Worm (Caenorhabditis elegans) whole organism, L1 larva: ENCODE measurements around the gene fipr-7.

ENCODE experiments used
- C04F5.9 ChIP-seq: sonication (generic microtip); optimal IDR thresholded peaks from 2 replicates; lab custom pipeline; 2016; ENCODE audit warnings: missing genetic modification characterization, missing compliant biosample characterization
- C16A3.4 ChIP-seq: fragments of 150-350 bp; optimal IDR thresholded peaks from 2 replicates; lab custom pipeline; 2014; ENCODE audit warnings: missing biosample characterization, missing genetic modification characterization
- F16B12.6 ChIP-seq: fragments of 150-350 bp; optimal IDR thresholded peaks from 2 replicates; lab custom pipeline; 2014; ENCODE audit warnings: missing biosample characterization, missing genetic modification characterization
- Y116A8C.19 ChIP-seq: sonication (generic microtip); optimal IDR thresholded peaks from 2 replicates; lab custom pipeline; 2016; ENCODE audit warnings: missing compliant biosample characterization, missing genetic modification characterization, borderline replicate concordance
- aha-1 ChIP-seq: fragments of 150-350 bp; optimal IDR thresholded peaks from 2 replicates; lab custom pipeline; 2014; ENCODE audit warnings: missing biosample characterization, missing genetic modification characterization
- aly-2 ChIP-seq: fragments of 150-350 bp; optimal IDR thresholded peaks from 2 replicates; lab custom pipeline; 2014; ENCODE audit warnings: missing biosample characterization, missing genetic modification characterization
- ama-1 ChIP-seq: fragments of 150-350 bp; optimal IDR thresholded peaks from 2 replicates; lab custom pipeline; 2014
- ceh-63 ChIP-seq: fragments of 200-800 bp; sonication (Bioruptor generic); optimal IDR thresholded peaks from 2 replicates; lab custom pipeline; 2018; ENCODE audit warnings: mild to moderate bottlenecking, missing genetic modification characterization, missing compliant biosample characterization
- ceh-8 ChIP-seq: fragments of 200-800 bp; sonication (Bioruptor generic); optimal IDR thresholded peaks from 2 replicates; lab custom pipeline; 2018; ENCODE audit warnings: mild to moderate bottlenecking, missing genetic modification characterization, moderate library complexity, missing compliant biosample characterization
- ceh-82 ChIP-seq, 3 experiments: fragments of 150-350 bp in 1 of 3; sonication (generic microtip) in 2 of 3; optimal IDR thresholded peaks; 2 replicates each; lab custom pipeline; 2014 to 2017; ENCODE audit warnings: missing biosample characterization in 3 of 3, missing genetic modification characterization in 3 of 3
- efl-1 ChIP-seq, 4 experiments: fragments of 150-350 bp; optimal IDR thresholded peaks in 3 of 4; peaks in 1 of 4; 1 replicate in 1 of 4; 2 replicates in 3 of 4; lab custom pipeline; 2014; ENCODE audit warnings: missing biosample characterization in 2 of 4, missing genetic modification characterization in 2 of 4, missing genetic modification reagents in 2 of 4
- efl-3 ChIP-seq: fragments of 200-800 bp; sonication (Bioruptor generic); optimal IDR thresholded peaks from 2 replicates; lab custom pipeline; 2018; ENCODE audit warnings: mild to moderate bottlenecking, missing genetic modification characterization, missing compliant biosample characterization
- egl-13 ChIP-seq: sonication (generic microtip); optimal IDR thresholded peaks from 2 replicates; lab custom pipeline; 2016; ENCODE audit warnings: missing genotype, missing genetic modification reagents, missing genetic modification characterization, missing compliant biosample characterization
- fkh-10 ChIP-seq: sonication (generic microtip); optimal IDR thresholded peaks from 2 replicates; lab custom pipeline; 2017; ENCODE audit warnings: missing biosample characterization, missing genetic modification reagents, missing genetic modification characterization
- fkh-8 ChIP-seq: sonication (generic microtip); optimal IDR thresholded peaks from 2 replicates; lab custom pipeline; 2016; ENCODE audit warnings: mild to moderate bottlenecking, missing genetic modification characterization, missing compliant biosample characterization
- fos-1 ChIP-seq: fragments of 150-350 bp; optimal IDR thresholded peaks from 2 replicates; lab custom pipeline; 2014; ENCODE audit warnings: missing biosample characterization, missing genetic modification characterization
- hlh-17 ChIP-seq: fragments of 200-800 bp; sonication (Bioruptor generic); optimal IDR thresholded peaks from 2 replicates; lab custom pipeline; 2018; ENCODE audit warnings: missing genetic modification characterization, mild to moderate bottlenecking, missing compliant biosample characterization, moderate library complexity, borderline replicate concordance
- hlh-4 ChIP-seq: sonication (generic microtip); optimal IDR thresholded peaks from 2 replicates; lab custom pipeline; 2016; ENCODE audit warnings: mild to moderate bottlenecking, missing genetic modification characterization, missing compliant biosample characterization
- irx-1 ChIP-seq: sonication (generic microtip); optimal IDR thresholded peaks from 2 replicates; lab custom pipeline; 2016; ENCODE audit warnings: missing genetic modification characterization, missing compliant biosample characterization
- isw-1 ChIP-seq: fragments of 200-800 bp; sonication (Bioruptor generic); IDR thresholded peaks from 2 replicates; pipeline ENCODE4 v1.3.6; 2022; ENCODE audit warnings: missing genetic modification characterization, missing compliant biosample characterization
- lin-13 ChIP-seq: fragments of 150-350 bp; optimal IDR thresholded peaks from 2 replicates; lab custom pipeline; 2014; ENCODE audit warnings: missing biosample characterization, missing genetic modification reagents, missing genetic modification characterization
- lin-14 ChIP-seq: fragments of 200-800 bp; sonication (Bioruptor generic); optimal IDR thresholded peaks from 2 replicates; lab custom pipeline; 2018; ENCODE audit warnings: mild to moderate bottlenecking, missing genetic modification characterization, moderate library complexity, missing compliant biosample characterization
- lin-15B ChIP-seq: fragments of 150-350 bp; sonication (generic microtip); optimal IDR thresholded peaks from 3 replicates; lab custom pipeline; 2014; ENCODE audit warnings: missing biosample characterization, missing genetic modification characterization
- mdl-1 ChIP-seq, 2 experiments: fragments of 150-350 bp; optimal IDR thresholded peaks; 2 replicates each; lab custom pipeline; 2014 to 2017; ENCODE audit warnings: missing biosample characterization in 2 of 2, missing genetic modification characterization in 2 of 2, inconsistent platforms in 1 of 2
- nhr-237 ChIP-seq: fragments of 150-350 bp; optimal IDR thresholded peaks from 2 replicates; lab custom pipeline; 2014; ENCODE audit warnings: missing biosample characterization, missing genetic modification characterization
- nhr-71 ChIP-seq: sonication (generic microtip); optimal IDR thresholded peaks from 2 replicates; lab custom pipeline; 2016; ENCODE audit warnings: mild to moderate bottlenecking, missing genetic modification characterization, moderate library complexity, missing compliant biosample characterization
- nhr-76 ChIP-seq: sonication (generic microtip); optimal IDR thresholded peaks from 2 replicates; lab custom pipeline; 2017; ENCODE audit warnings: missing biosample characterization, missing genetic modification characterization
- nhr-90 ChIP-seq: sonication (generic microtip); optimal IDR thresholded peaks from 2 replicates; lab custom pipeline; 2016; ENCODE audit warnings: mild to moderate bottlenecking, missing genetic modification characterization, missing compliant biosample characterization; ENCODE audit not compliant: poor library complexity
- pag-3 ChIP-seq: sonication (generic microtip); optimal IDR thresholded peaks from 2 replicates; lab custom pipeline; 2017; ENCODE audit warnings: missing genetic modification characterization, mild to moderate bottlenecking, missing compliant biosample characterization, antibody characterized with exemption, borderline replicate concordance; ENCODE audit not compliant: insufficient read depth
- pax-3 ChIP-seq: fragments of 200-800 bp; sonication (Bioruptor generic); optimal IDR thresholded peaks from 2 replicates; lab custom pipeline; 2018; ENCODE audit warnings: mild to moderate bottlenecking, missing genetic modification characterization, moderate library complexity, missing compliant biosample characterization
- skn-1 ChIP-seq: fragments of 150-350 bp; optimal IDR thresholded peaks from 2 replicates; lab custom pipeline; 2014; ENCODE audit warnings: missing biosample characterization, missing genetic modification characterization
- sptf-1 ChIP-seq: fragments of 150-350 bp; optimal IDR thresholded peaks from 2 replicates; lab custom pipeline; 2014; ENCODE audit warnings: missing biosample characterization, missing genetic modification characterization
- tlp-1 ChIP-seq: fragments of 150-350 bp; optimal IDR thresholded peaks from 2 replicates; lab custom pipeline; 2014; ENCODE audit warnings: missing biosample characterization, missing genetic modification characterization
- unc-130 ChIP-seq: fragments of 150-350 bp; optimal IDR thresholded peaks from 2 replicates; lab custom pipeline; 2017; ENCODE audit warnings: missing biosample characterization, missing genetic modification characterization, inconsistent platforms
- unc-30 ChIP-seq: sonication (generic microtip); optimal IDR thresholded peaks from 2 replicates; lab custom pipeline; 2017; ENCODE audit warnings: missing biosample characterization, missing genetic modification characterization
- unc-86 ChIP-seq: sonication (generic microtip); optimal IDR thresholded peaks from 2 replicates; lab custom pipeline; 2016; ENCODE audit warnings: missing genetic modification characterization, missing compliant biosample characterization
- vab-15 ChIP-seq: sonication (generic microtip); optimal IDR thresholded peaks from 2 replicates; lab custom pipeline; 2017; ENCODE audit warnings: missing genotype, mild to moderate bottlenecking, missing genetic modification characterization, missing compliant biosample characterization
- zag-1 ChIP-seq: fragments of 150-350 bp; optimal IDR thresholded peaks from 2 replicates; lab custom pipeline; 2014; ENCODE audit warnings: missing biosample characterization, missing genetic modification characterization

fipr-7 gene

ce11 chrV:10247673-10248239 lies 18.1 kb downstream of the fipr-7 start (continued):
- TF ChIP-seq nhr-76 (tag; lab: Kevin White, UChicago) (no peak), pag-3 (tag; lab: Kevin White, UChicago) (no peak), isw-1 (GFP tag; lab: Robert Waterston, UW) (no peak), C16A3.4 (tag; lab: Kevin White, UChicago) (no peak), vab-15 (tag; lab: Kevin White, UChicago) (no peak), unc-86 (tag; lab: Kevin White, UChicago) (no peak), efl-3 (no peak), fkh-8 (tag; lab: Kevin White, UChicago) (peak; percentile 46), irx-1 (tag; lab: Kevin White, UChicago) (no peak), ceh-63 (GFP tag; lab: Kevin White, UChicago) (no peak), egl-13 (tag; lab: Kevin White, UChicago) (no peak), ceh-82 (tag; optimal IDR thresholded peaks at IDR 0.05; lab: Kevin White, UChicago) (no peak), unc-130 (tag; lab: Kevin White, UChicago) (no peak), ceh-8 (GFP tag; lab: Kevin White, UChicago) (peak; percentile 58), lin-14 (peak; percentile 58), unc-30 (no peak), nhr-90 (tag; lab: Kevin White, UChicago) (no peak), nhr-237 (tag; lab: Kevin White, UChicago) (no peak), mdl-1 (tag; optimal IDR thresholded peaks at IDR 0.05; lab: Kevin White, UChicago) (no peak), F16B12.6 (tag; lab: Kevin White, UChicago) (no peak), aly-2 (tag; lab: Kevin White, UChicago) (no peak), lin-13 (no peak), pax-3 (peak; percentile 17), skn-1 (tag; lab: Kevin White, UChicago) (no peak), lin-15B (no peak), hlh-4 (tag; lab: Kevin White, UChicago) (no peak), zag-1 (tag; lab: Kevin White, UChicago) (no peak), aha-1 (tag; lab: Kevin White, UChicago) (no peak), nhr-71 (tag; lab: Kevin White, UChicago) (peak; percentile 18), hlh-17 (no peak)

- TF ChIP-seq fos-1 (tag; lab: Kevin White, UChicago) (no peak), C04F5.9 (tag; lab: Kevin White, UChicago) (no peak), fkh-8 (tag; lab: Kevin White, UChicago) (no peak), Y116A8C.19 (tag; lab: Kevin White, UChicago) (no peak), efl-1 (optimal IDR thresholded peaks at IDR 0.05; lab: Kevin White, UChicago) (no peak), efl-1 (GFP tag; optimal IDR thresholded peaks at IDR 0.05 in 1 of 2; lab: Kevin White, UChicago) (peak in 1 of 2 experiments; percentile 49), isw-1 (GFP tag; lab: Robert Waterston, UW) (no peak), pag-3 (tag; lab: Kevin White, UChicago) (no peak), tlp-1 (tag; lab: Kevin White, UChicago) (no peak), fkh-10 (no peak), ama-1 (lab: Kevin White, UChicago) (peak; percentile 2)
Measured at ce11 chrV:10248255-10248979, 18.8 kb downstream of the fipr-7 start, which contains the start of gene akt-1. Gene akt-1, plus strand, starts transcription at chrV:10248905.

ce11 chrV:10249515-10249914 lies 19.9 kb downstream of the fipr-7 start:
- TF ChIP-seq sptf-1 = no peak
- no peak for TF ChIP-seq F16B12.6 (tag; lab: Kevin White, UChicago)
